Fruit fly (Drosophila melanogaster) ovary, adult (tissue): ENCODE measurements around the gene RpS20.

Experiments used
- CG17801 ChIP-seq: fragments of 200-800 bp; optimal IDR thresholded peaks from 2 replicates; lab custom pipeline; 2019; ENCODE audit warnings: missing biosample characterization, mild to moderate bottlenecking, missing genetic modification characterization, moderate library complexity; ENCODE audit not compliant: partially characterized antibody

RpS20 gene

dm6 chr3R:20821815-20822375, at the start of gene RpS20, which contains the start of gene CG17271:
Gene RpS20, plus strand, starts transcription at chr3R:20822181.
Gene CG17271, minus strand, starts transcription at chr3R:20821848.
- TF ChIP-seq CG17801 (GFP tag; lab: Kevin White, UChicago) = peak; percentile 18

dm6 chr3R:20772543-20772942, 49.4 kb upstream of the RpS20 start, which contains the start of gene Takl1:
Gene Takl1, minus strand, starts transcription at chr3R:20772601.
- no peak for TF ChIP-seq CG17801 (GFP tag; lab: Kevin White, UChicago)

- TF ChIP-seq CG17801 (GFP tag; lab: Kevin White, UChicago) = no peak
These were observed 48.8 kb upstream of the RpS20 start for dm6 chr3R:20773174-20773573.

dm6 chr3R:20774125-20774524, 47.9 kb upstream of the RpS20 start:
- TF ChIP-seq CG17801 (GFP tag; lab: Kevin White, UChicago) = no peak

dm6 chr3R:20778285-20778926, 43.6 kb upstream of the RpS20 start:
- peak; percentile 99 for TF ChIP-seq CG17801 (GFP tag; lab: Kevin White, UChicago)

dm6 chr3R:20779545-20779944, 42.4 kb upstream of the RpS20 start:
- TF ChIP-seq CG17801 (GFP tag; lab: Kevin White, UChicago) = no peak

dm6 chr3R:20779969-20780368, 42.0 kb upstream of the RpS20 start:
- peak; percentile 50 for TF ChIP-seq CG17801 (GFP tag; lab: Kevin White, UChicago)

- no peak for TF ChIP-seq CG17801 (GFP tag; lab: Kevin White, UChicago)
These were observed 39.8 kb upstream of the RpS20 start for dm6 chr3R:20782104-20782654.

dm6 chr3R:20782655-20783105, 39.3 kb upstream of the RpS20 start:
- peak; percentile 96 for TF ChIP-seq CG17801 (GFP tag; lab: Kevin White, UChicago)

dm6 chr3R:20783714-20784435, 38.1 kb upstream of the RpS20 start:
- TF ChIP-seq CG17801 (GFP tag; lab: Kevin White, UChicago) = no peak

dm6 chr3R:20784436-20785368, 37.3 kb upstream of the RpS20 start:
- TF ChIP-seq CG17801 (GFP tag; lab: Kevin White, UChicago) = no peak

dm6 chr3R:20788559-20788958, 33.4 kb upstream of the RpS20 start:
- TF ChIP-seq CG17801 (GFP tag; lab: Kevin White, UChicago) = no peak

- TF ChIP-seq CG17801 (GFP tag; lab: Kevin White, UChicago) = no peak
These were observed 31.5 kb upstream of the RpS20 start for dm6 chr3R:20790437-20790836.

- TF ChIP-seq CG17801 (GFP tag; lab: Kevin White, UChicago) = no peak
These were observed 30.7 kb upstream of the RpS20 start for dm6 chr3R:20791212-20791789.
